Worm (Caenorhabditis elegans) whole organism, late embryonic: ENCODE measurements around the gene EEED8.4.

Experiments used
- F13H6.1 ChIP-seq: sonication (generic microtip); optimal IDR thresholded peaks from 2 replicates; lab custom pipeline; 2016; ENCODE audit warnings: missing genetic modification characterization, missing compliant biosample characterization
- ahr-1 ChIP-seq: sonication (generic microtip); optimal IDR thresholded peaks from 2 replicates; lab custom pipeline; 2016; ENCODE audit warnings: missing genetic modification characterization, missing compliant biosample characterization
- ama-1 ChIP-seq: fragments of 150-350 bp; optimal IDR thresholded peaks from 2 replicates; lab custom pipeline; 2014
- ceh-48 ChIP-seq: sonication (generic microtip); optimal IDR thresholded peaks from 2 replicates; lab custom pipeline; 2016; ENCODE audit warnings: missing genetic modification characterization, inconsistent platforms, missing compliant biosample characterization
- dve-1 ChIP-seq: sonication (generic microtip); optimal IDR thresholded peaks from 2 replicates; lab custom pipeline; 2017; ENCODE audit warnings: antibody characterized with exemption, mild to moderate bottlenecking, missing genetic modification characterization, missing compliant biosample characterization
- elt-2 ChIP-seq: sonication (generic microtip); optimal IDR thresholded peaks from 2 replicates; lab custom pipeline; 2016; ENCODE audit warnings: missing genetic modification reagents, missing genetic modification characterization, missing compliant biosample characterization
- ets-4 ChIP-seq: sonication (generic microtip); optimal IDR thresholded peaks from 2 replicates; lab custom pipeline; 2016; ENCODE audit warnings: missing genetic modification characterization, missing compliant biosample characterization
- nfya-1 ChIP-seq: sonication (generic microtip); optimal IDR thresholded peaks from 2 replicates; lab custom pipeline; 2017; ENCODE audit warnings: missing genetic modification characterization, mild to moderate bottlenecking, missing compliant biosample characterization, antibody characterized with exemption, moderate library complexity
- pag-3 ChIP-seq: sonication (generic microtip); optimal IDR thresholded peaks from 2 replicates; lab custom pipeline; 2016; ENCODE audit warnings: missing compliant biosample characterization, missing genetic modification characterization, borderline replicate concordance
- pha-4 ChIP-seq: fragments of 150-350 bp; optimal IDR thresholded peaks from 2 replicates; lab custom pipeline; 2018; ENCODE audit warnings: missing biosample characterization, missing genetic modification reagents, missing genetic modification characterization
- rnt-1 ChIP-seq: sonication (generic microtip); optimal IDR thresholded peaks from 2 replicates; lab custom pipeline; 2016; ENCODE audit warnings: missing genetic modification characterization, missing compliant biosample characterization
- sox-2 ChIP-seq: fragments of 200-800 bp; sonication (Bioruptor generic); IDR thresholded peaks from 2 replicates; pipeline ENCODE4 v1.3.6; 2022; ENCODE audit warnings: missing genetic modification reagents, missing genetic modification characterization, missing compliant biosample characterization
- tbx-2 ChIP-seq: sonication (generic microtip); optimal IDR thresholded peaks from 2 replicates; lab custom pipeline; 2016; ENCODE audit warnings: missing genetic modification characterization, missing compliant biosample characterization

- TF ChIP-seq nfya-1 (tag; lab: Kevin White, UChicago) (no peak), sox-2 (GFP tag; lab: Robert Waterston, UW) (no peak), dve-1 (tag; lab: Kevin White, UChicago) (peak; percentile 3), ahr-1 (no peak), rnt-1 (tag; lab: Kevin White, UChicago) (no peak), ama-1 (lab: Kevin White, UChicago) (no peak), pag-3 (tag; lab: Kevin White, UChicago) (no peak), tbx-2 (tag; lab: Kevin White, UChicago) (peak; percentile 9), elt-2 (no peak), F13H6.1 (tag; lab: Kevin White, UChicago) (no peak), ceh-48 (tag; lab: Kevin White, UChicago) (no peak), pha-4 (tag; lab: Kevin White, UChicago) (no peak), ets-4 (tag; lab: Kevin White, UChicago) (no peak)
Observed at ce11 chrII:5429522-5430257, 20.6 kb downstream of the EEED8.4 start, which contains the start of the genes F07F6.4 and F07F6.2.
